Fruit fly (Drosophila melanogaster): ENCODE data around the gene mRpL1.

dm6 chr3R:8305110-8305509 is 3.9 kb downstream of the mRpL1 start, which contains the start of gene Sgt1:
- TF ChIP-seq tai (GFP tag; optimal IDR thresholded peaks at IDR 0.05) (no peak), Vsx2 (GFP tag; optimal IDR thresholded peaks at IDR 0.05; ENCODE audit: partially characterized antibody) (no peak)
